Worm (Caenorhabditis elegans): ENCODE measurements around the gene slc-30A9.

ce11 chrIII:2686663-2687062, 12.0 kb downstream of the slc-30A9 start:
- TF ChIP-seq lin-13 (GFP tag; optimal IDR thresholded peaks at IDR 0.05) (no peak), elt-3 (tag; optimal IDR thresholded peaks at IDR 0.05) (no peak), sem-4 (tag; optimal IDR thresholded peaks at IDR 0.05) (no peak), egl-27 (tag; optimal IDR thresholded peaks at IDR 0.05) (no peak)

Measured in whole organism, L2 larva.